Fruit fly (Drosophila melanogaster) whole organism, pupa: ENCODE measurements around the gene CG32388.

Experiments used
- CG10348 ChIP-seq: fragments of 200-800 bp; sonication (Bioruptor generic); IDR thresholded peaks from 2 replicates; pipeline ENCODE4 v1.3.6; 2022; ENCODE audit warnings: missing biosample characterization, missing genetic modification characterization
- CG13204 ChIP-seq: fragments of 200-800 bp; sonication (Bioruptor generic); optimal IDR thresholded peaks from 2 replicates; lab custom pipeline; 2018; ENCODE audit warnings: missing biosample characterization, mild to moderate bottlenecking, missing genetic modification characterization, moderate library complexity
- CG14655 ChIP-seq: fragments of 200-800 bp; sonication (Bioruptor generic); optimal IDR thresholded peaks from 3 replicates; lab custom pipeline; 2017; ENCODE audit warnings: mild to moderate bottlenecking, missing biosample characterization, missing genetic modification reagents, missing genetic modification characterization
- CG15710 ChIP-seq: fragments of 200-800 bp; sonication (Bioruptor generic); optimal IDR thresholded peaks from 2 replicates; lab custom pipeline; 2018; ENCODE audit warnings: missing biosample characterization, mild to moderate bottlenecking, missing genetic modification characterization, moderate library complexity
- CG32121 ChIP-seq: fragments of 200-800 bp; sonication (Bioruptor generic); IDR thresholded peaks from 2 replicates; pipeline ENCODE4 v1.3.6; 2022; ENCODE audit warnings: missing biosample characterization, missing genetic modification characterization
- CG8159 ChIP-seq: fragments of 200-800 bp; sonication (Bioruptor generic); optimal IDR thresholded peaks from 3 replicates; lab custom pipeline; 2018; ENCODE audit warnings: missing biosample characterization, mild to moderate bottlenecking, missing genetic modification characterization, moderate library complexity
- CG9948 ChIP-seq: fragments of 200-800 bp; sonication (Bioruptor generic); optimal IDR thresholded peaks from 2 replicates; lab custom pipeline; 2018; ENCODE audit warnings: missing biosample characterization, mild to moderate bottlenecking, missing genetic modification characterization, moderate library complexity
- EcR ChIP-seq: fragments of 200-800 bp; sonication (Bioruptor generic); optimal IDR thresholded peaks from 3 replicates; lab custom pipeline; 2019; ENCODE audit warnings: missing biosample characterization, missing genetic modification characterization, mild to moderate bottlenecking, moderate library complexity, missing genetic modification reagents
- Ets98B ChIP-seq: fragments of 200-800 bp; sonication (Bioruptor generic); IDR thresholded peaks from 2 replicates; pipeline ENCODE4 v1.3.6; 2022; ENCODE audit warnings: missing biosample characterization, missing genetic modification characterization
- Pif1B ChIP-seq: fragments of 200-800 bp; sonication (Bioruptor generic); optimal IDR thresholded peaks from 3 replicates; lab custom pipeline; 2016; ENCODE audit warnings: missing biosample characterization, missing genetic modification characterization
- fd96Ca ChIP-seq: fragments of 200-800 bp; sonication (Bioruptor generic); IDR thresholded peaks from 3 replicates; pipeline ENCODE4 v1.3.6; 2022; ENCODE audit warnings: missing biosample characterization, missing genetic modification characterization
- gl ChIP-seq: fragments of 200-800 bp; sonication (Bioruptor generic); optimal IDR thresholded peaks from 2 replicates; lab custom pipeline; 2018; ENCODE audit warnings: missing biosample characterization, mild to moderate bottlenecking, missing genetic modification characterization

dm6 chr3L:6972367-6972766, 12.0 kb downstream of the CG32388 start, which contains the start of gene CG10063:
- no peak for TF ChIP-seq CG15710 (tag; lab: Kevin White, UChicago)
- TF ChIP-seq EcR (GFP tag; lab: Kevin White, UChicago) = no peak
- TF ChIP-seq Ets98B (GFP tag; lab: Robert Waterston, UW) = no peak
- no peak for TF ChIP-seq CG14655 (GFP tag; lab: Kevin White, UChicago)
- TF ChIP-seq CG13204 (GFP tag; lab: Kevin White, UChicago) = no peak
- no peak for TF ChIP-seq CG32121 (GFP tag; lab: Robert Waterston, UW)
- TF ChIP-seq CG10348 (GFP tag; lab: Robert Waterston, UW) = no peak
- TF ChIP-seq CG8159 (tag; lab: Kevin White, UChicago) = no peak
- no peak for TF ChIP-seq Pif1B (GFP tag; lab: Kevin White, UChicago)
- TF ChIP-seq CG9948 (tag; lab: Kevin White, UChicago) = no peak
- TF ChIP-seq fd96Ca (GFP tag; lab: Robert Waterston, UW) = no peak
- TF ChIP-seq gl (tag; lab: Kevin White, UChicago) = no peak
